Worm (Caenorhabditis elegans): Measurements from ENCODE around the gene arrd-26.

The arrd-26 gene

ce11 chrIV:2106708-2107107 lies 40.7 kb downstream of the arrd-26 start (continued):
- no peak for TF ChIP-seq Y79H2A.3 (GFP tag; conservative IDR thresholded peaks at IDR 0.05)
- no peak for TF ChIP-seq madf-6 (GFP tag; IDR thresholded peaks at IDR 0.05)
- no peak for TF ChIP-seq ztf-28 (GFP tag; IDR thresholded peaks at IDR 0.05)

ce11 chrIV:2111300-2111874 lies 45.4 kb downstream of the arrd-26 start, which contains the start of gene che-6:
che-6 (minus strand) TSS chrIV:2111408.
- TF ChIP-seq nhr-80 (tag; optimal IDR thresholded peaks at IDR 0.05) (peak; percentile 37), efl-1 (GFP tag; optimal IDR thresholded peaks at IDR 0.05) (no peak), F49E8.2 (tag; optimal IDR thresholded peaks at IDR 0.05; ENCODE audit: insufficient read depth) (no peak), Y53G8AR.9 (GFP tag; conservative IDR thresholded peaks at IDR 0.05) (peak; percentile 61; the same call in 1 of the 2 replicates), lin-54 (GFP tag; optimal IDR thresholded peaks at IDR 0.05) (peak; percentile 16), madf-6 (GFP tag; IDR thresholded peaks at IDR 0.05) (0 out of 2 replicates have a peak, but pooled peaks have one; percentile 20), F10E7.11 (tag; optimal IDR thresholded peaks at IDR 0.05) (no peak), madf-10 (tag; optimal IDR thresholded peaks at IDR 0.05) (peak; percentile 52), ztf-28 (GFP tag; IDR thresholded peaks at IDR 0.05) (no peak), dox-1 (GFP tag; IDR thresholded peaks at IDR 0.05) (no peak), tlf-1 (GFP tag; optimal IDR thresholded peaks at IDR 0.05) (peak; percentile 59), atf-7 (tag; optimal IDR thresholded peaks at IDR 0.05) (peak; percentile 35), nfyb-1 (GFP tag; IDR thresholded peaks at IDR 0.05) (peak; percentile 72), ceh-58 (GFP tag; IDR thresholded peaks at IDR 0.05) (no peak), aptf-3 (GFP tag; IDR thresholded peaks at IDR 0.05) (0 out of 2 replicates have a peak, but pooled peaks have one; percentile 24), B0336.3 (GFP tag; IDR thresholded peaks at IDR 0.05) (peak; percentile 69), let-607 (tag; optimal IDR thresholded peaks at IDR 0.05) (peak in 1 of 2 experiments; percentile 3), Y56A3A.18 (GFP tag; IDR thresholded peaks at IDR 0.05) (0 out of 2 replicates have a peak, but pooled peaks have one; percentile 76), gei-17 (GFP tag; optimal IDR thresholded peaks at IDR 0.05) (peak; percentile 0), tbp1 (GFP tag; optimal IDR thresholded peaks at IDR 0.05) (peak; percentile 29), ekl-4 (GFP tag; IDR thresholded peaks at IDR 0.05) (no peak), xnd-1 (tag; optimal IDR thresholded peaks at IDR 0.05) (no peak), hmg-20 (GFP tag; IDR thresholded peaks at IDR 0.05) (no peak), Y95B8A.8 (GFP tag; IDR thresholded peaks at IDR 0.05) (peak; percentile 10; the same call in 1 of the 2 replicates), F57C9.4 (tag; optimal IDR thresholded peaks at IDR 0.05) (peak; percentile 13), nhr-90 (tag; optimal IDR thresholded peaks at IDR 0.05) (peak; percentile 62), mcd-1 (GFP tag; IDR thresholded peaks at IDR 0.05) (peak; percentile 43; the same call in 1 of the 2 replicates), F52B5.7 (tag; optimal IDR thresholded peaks at IDR 0.05) (no peak), repo-1 (tag; optimal IDR thresholded peaks at IDR 0.05) (peak; percentile 20), F22D6.2 (tag; optimal IDR thresholded peaks at IDR 0.05) (no peak), somi-1 (GFP tag; optimal IDR thresholded peaks at IDR 0.05) (no peak), B0035.1 (tag; optimal IDR thresholded peaks at IDR 0.05) (peak; percentile 70), rpc-1 (optimal IDR thresholded peaks at IDR 0.05) (no peak), rpc-1 (tag; optimal IDR thresholded peaks at IDR 0.05) (no peak), ets-4 (GFP tag; optimal IDR thresholded peaks at IDR 0.05) (no peak)

- TF ChIP-seq hmg-1.2 (GFP tag; IDR thresholded peaks at IDR 0.05): no peak
- 0 out of 2 replicates have a peak, but pooled peaks have one; percentile 36 for TF ChIP-seq ceh-40 (GFP tag; IDR thresholded peaks at IDR 0.05)
- TF ChIP-seq tlf-1 (GFP tag; optimal IDR thresholded peaks at IDR 0.05): no peak
- peak; percentile 96 for TF ChIP-seq hsf-1 (GFP tag; IDR thresholded peaks at IDR 0.05)
- TF ChIP-seq sptf-2 (GFP tag; optimal IDR thresholded peaks at IDR 0.05): no peak
- TF ChIP-seq nfyb-1 (GFP tag; IDR thresholded peaks at IDR 0.05): 0 out of 2 replicates have a peak, but pooled peaks have one; percentile 11
- TF ChIP-seq rpc-1 (optimal IDR thresholded peaks at IDR 0.05): no peak
- no peak for TF ChIP-seq rpc-1 (tag; optimal IDR thresholded peaks at IDR 0.05)
- no peak for TF ChIP-seq zfh-2 (GFP tag; conservative IDR thresholded peaks at IDR 0.05)
- no peak for TF ChIP-seq F55B11.4 (tag; optimal IDR thresholded peaks at IDR 0.05; ENCODE audit: borderline replicate concordance, insufficient read depth)
- no peak for TF ChIP-seq nfya-2 (GFP tag; IDR thresholded peaks at IDR 0.05)
- TF ChIP-seq T26A5.8 (tag; optimal IDR thresholded peaks at IDR 0.05): no peak
- TF ChIP-seq him-1 (tag; optimal IDR thresholded peaks at IDR 0.05): no peak
- TF ChIP-seq dpl-1 (GFP tag; optimal IDR thresholded peaks at IDR 0.05): no peak
Measured at ce11 chrIV:2113362-2114056, 47.5 kb downstream of the arrd-26 start, which contains the start of gene C23H5.8. C23H5.8 (minus strand) TSS chrIV:2113412.
